Worm (Caenorhabditis elegans) whole organism, L4 larva: Measurements from ENCODE around the gene Y24D9A.6.

Experiments
- D1046.2 ChIP-seq: fragments of 200-800 bp; sonication (Bioruptor generic); IDR thresholded peaks from 2 replicates; pipeline ENCODE4 v1.3.6; 2022; ENCODE audit warnings: missing genetic modification characterization, missing compliant biosample characterization
- F10B5.3 ChIP-seq: sonication (generic microtip); optimal IDR thresholded peaks from 2 replicates; lab custom pipeline; 2016; ENCODE audit warnings: mild to moderate bottlenecking, missing genetic modification characterization, missing compliant biosample characterization
- F37D6.2 ChIP-seq: sonication (generic microtip); optimal IDR thresholded peaks from 2 replicates; lab custom pipeline; 2016; ENCODE audit warnings: mild to moderate bottlenecking, missing genetic modification characterization, missing compliant biosample characterization
- F49E8.2 ChIP-seq: sonication (generic microtip); optimal IDR thresholded peaks from 2 replicates; lab custom pipeline; 2016; ENCODE audit warnings: missing compliant biosample characterization, mild to moderate bottlenecking, missing genetic modification characterization, borderline replicate concordance
- Y48G9A.11 ChIP-seq: fragments of 200-800 bp; sonication (Bioruptor generic); IDR thresholded peaks from 2 replicates; pipeline ENCODE4 v1.3.6; 2022; ENCODE audit warnings: missing genetic modification reagents, missing genetic modification characterization, missing compliant biosample characterization
- aha-1 ChIP-seq: fragments of 150-350 bp; peaks from one replicate; lab custom pipeline; 2014; ENCODE audit warnings: missing biosample characterization, missing genetic modification characterization
- ama-1 ChIP-seq: fragments of 150-350 bp; optimal IDR thresholded peaks from 2 replicates; lab custom pipeline; 2014; ENCODE audit warnings: inconsistent platforms, mixed read lengths
- ceh-32 ChIP-seq: sonication (generic microtip); optimal IDR thresholded peaks from 2 replicates; lab custom pipeline; 2016; ENCODE audit warnings: mild to moderate bottlenecking, missing genetic modification characterization, missing compliant biosample characterization; ENCODE audit not compliant: poor library complexity
- ceh-62 ChIP-seq: sonication (generic microtip); optimal IDR thresholded peaks from 2 replicates; lab custom pipeline; 2017; ENCODE audit warnings: missing biosample characterization, missing genetic modification characterization
- ceh-82 ChIP-seq: sonication (generic microtip); optimal IDR thresholded peaks from 2 replicates; lab custom pipeline; 2017; ENCODE audit warnings: missing biosample characterization, missing genetic modification characterization
- ces-1 ChIP-seq: fragments of 150-350 bp; sonication (generic microtip); optimal IDR thresholded peaks from 4 replicates; lab custom pipeline; 2014; ENCODE audit warnings: missing biosample characterization, missing genetic modification reagents, missing genetic modification characterization
- dmd-6 ChIP-seq: fragments of 200-800 bp; sonication (Bioruptor generic); IDR thresholded peaks from 2 replicates; pipeline ENCODE4 v1.3.6; 2022; ENCODE audit warnings: missing genetic modification reagents, missing genetic modification characterization, missing compliant biosample characterization
- dve-1 ChIP-seq: sonication (generic microtip); optimal IDR thresholded peaks from 2 replicates; lab custom pipeline; 2017; ENCODE audit warnings: antibody characterized with exemption, mild to moderate bottlenecking, missing genetic modification characterization, missing compliant biosample characterization; ENCODE audit not compliant: insufficient read depth
- egl-43 ChIP-seq: fragments of 200-800 bp; sonication (Bioruptor generic); IDR thresholded peaks from 2 replicates; pipeline ENCODE4 v1.3.6; 2022; ENCODE audit warnings: missing genetic modification reagents, missing genetic modification characterization, missing compliant biosample characterization
- fos-1 ChIP-seq: fragments of 150-350 bp; optimal IDR thresholded peaks from 2 replicates; lab custom pipeline; 2014; ENCODE audit warnings: missing biosample characterization, missing genetic modification characterization
- gei-8 ChIP-seq: fragments of 200-800 bp; sonication (Bioruptor generic); optimal IDR thresholded peaks from 2 replicates; lab custom pipeline; 2018; ENCODE audit warnings: mild to moderate bottlenecking, missing genetic modification characterization, missing compliant biosample characterization
- hif-1 ChIP-seq, 2 experiments: sonication (generic microtip); optimal IDR thresholded peaks; 2 replicates each; lab custom pipeline; 2016 to 2017; ENCODE audit warnings: missing compliant biosample characterization in 2 of 2, missing genetic modification characterization in 2 of 2, missing genetic modification reagents in 2 of 2, missing genotype in 2 of 2, mild to moderate bottlenecking in 1 of 2
- jun-1 ChIP-seq: fragments of 150-350 bp; optimal IDR thresholded peaks from 2 replicates; lab custom pipeline; 2014; ENCODE audit warnings: missing biosample characterization, missing genetic modification reagents, missing genetic modification characterization
- lim-7 ChIP-seq: fragments of 200-800 bp; sonication (Bioruptor generic); IDR thresholded peaks from 2 replicates; pipeline ENCODE4 v1.3.6; 2022; ENCODE audit warnings: missing genetic modification characterization, missing compliant biosample characterization
- lin-15B ChIP-seq: fragments of 150-350 bp; sonication (generic microtip); optimal IDR thresholded peaks from 3 replicates; lab custom pipeline; 2014; ENCODE audit warnings: missing biosample characterization, missing genetic modification characterization
- lin-38 ChIP-seq: fragments of 200-800 bp; sonication (Bioruptor generic); IDR thresholded peaks from 2 replicates; pipeline ENCODE4 v1.3.6; 2022; ENCODE audit warnings: missing genetic modification reagents, missing genetic modification characterization, missing compliant biosample characterization
- madf-5 ChIP-seq, 2 experiments: fragments of 200-800 bp; sonication (Bioruptor generic); IDR thresholded peaks; 2 replicates each; pipeline ENCODE4 v1.3.6; 2022; ENCODE audit warnings: missing compliant biosample characterization in 2 of 2, missing genetic modification characterization in 2 of 2
- madf-9 ChIP-seq: fragments of 200-800 bp; sonication (Bioruptor generic); conservative IDR thresholded peaks from 2 replicates; pipeline ENCODE4 v1.3.6; 2022; ENCODE audit warnings: missing genetic modification reagents, missing genetic modification characterization, missing compliant biosample characterization
- mes-2 ChIP-seq: sonication (generic microtip); optimal IDR thresholded peaks from 2 replicates; lab custom pipeline; 2016; ENCODE audit warnings: missing genotype, mild to moderate bottlenecking, missing genetic modification characterization, missing compliant biosample characterization; ENCODE audit not compliant: poor library complexity, severe bottlenecking
- nhr-10 ChIP-seq: fragments of 150-350 bp; optimal IDR thresholded peaks from 2 replicates; lab custom pipeline; 2014; ENCODE audit warnings: missing biosample characterization, missing genetic modification characterization
- nhr-102 ChIP-seq: sonication (generic microtip); optimal IDR thresholded peaks from 2 replicates; lab custom pipeline; 2016; ENCODE audit warnings: mild to moderate bottlenecking, missing genetic modification characterization, moderate library complexity, missing compliant biosample characterization
- nhr-11 ChIP-seq: fragments of 150-350 bp; optimal IDR thresholded peaks from 2 replicates; lab custom pipeline; 2014; ENCODE audit warnings: missing biosample characterization, missing genetic modification characterization
- nhr-111 ChIP-seq: fragments of 200-800 bp; sonication (Bioruptor generic); optimal IDR thresholded peaks from 2 replicates; lab custom pipeline; 2018; ENCODE audit warnings: mild to moderate bottlenecking, missing genetic modification characterization, missing compliant biosample characterization
- nhr-6 ChIP-seq: fragments of 150-350 bp; optimal IDR thresholded peaks from 2 replicates; lab custom pipeline; 2014; ENCODE audit warnings: missing biosample characterization, missing genetic modification characterization
- nhr-77 ChIP-seq: fragments of 150-350 bp; optimal IDR thresholded peaks from 2 replicates; lab custom pipeline; 2014; ENCODE audit warnings: missing biosample characterization, missing genetic modification characterization
- pha-4 ChIP-seq, 2 experiments: fragments of 150-350 bp in 1 of 2; fragments of 200-800 bp in 1 of 2; sonication (Bioruptor generic) in 1 of 2; IDR thresholded peaks in 1 of 2; optimal IDR thresholded peaks in 1 of 2; 2 replicates each; pipeline versions ENCODE4 v1.3.6 to Lab custom; 2014 to 2022; ENCODE audit warnings: missing genetic modification characterization in 2 of 2, missing genetic modification reagents in 2 of 2, missing biosample characterization in 1 of 2, missing compliant biosample characterization in 1 of 2
- pqm-1 ChIP-seq: sonication (generic microtip); optimal IDR thresholded peaks from 2 replicates; lab custom pipeline; 2017; ENCODE audit warnings: missing biosample characterization, missing genetic modification characterization
- sdz-12 ChIP-seq: fragments of 200-800 bp; sonication (Bioruptor generic); optimal IDR thresholded peaks from 2 replicates; lab custom pipeline; 2018; ENCODE audit warnings: mild to moderate bottlenecking, missing genetic modification characterization, missing compliant biosample characterization
- snpc-1.2 ChIP-seq: fragments of 200-800 bp; sonication (Bioruptor generic); IDR thresholded peaks from 2 replicates; pipeline ENCODE4 v1.3.6; 2022; ENCODE audit warnings: missing genetic modification reagents, missing genetic modification characterization, missing compliant biosample characterization
- unc-130 ChIP-seq: sonication (generic microtip); optimal IDR thresholded peaks from 2 replicates; lab custom pipeline; 2016; ENCODE audit warnings: missing genetic modification reagents, missing genetic modification characterization, missing compliant biosample characterization
- vab-7 ChIP-seq: fragments of 200-800 bp; sonication (Bioruptor generic); IDR thresholded peaks from 2 replicates; pipeline ENCODE4 v1.3.6; 2022; ENCODE audit warnings: missing genetic modification reagents, missing genetic modification characterization, missing compliant biosample characterization

The Y24D9A.6 gene

DNA sequence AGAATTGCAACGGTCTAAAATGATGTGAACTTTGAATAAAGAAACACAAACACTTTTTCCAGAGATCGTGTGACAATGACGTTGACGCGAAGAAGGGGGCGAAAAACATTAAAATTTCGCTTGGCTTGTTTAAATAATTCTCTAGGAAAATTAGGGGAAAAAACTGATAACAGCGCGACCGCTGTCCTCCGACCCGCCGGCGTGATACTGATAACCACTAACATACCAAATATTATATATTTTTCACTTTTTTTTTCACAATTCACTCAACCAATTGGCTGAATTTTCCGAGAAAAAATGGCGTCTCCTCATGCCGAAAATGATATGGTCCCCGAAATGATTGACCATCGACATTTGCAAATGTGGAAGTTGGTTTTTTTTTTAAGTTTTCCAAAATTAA lies 49.6 kb upstream of the Y24D9A.6 start (continued):
- TF ChIP-seq lim-7 (GFP tag; lab: Robert Waterston, UW) (0 out of 2 replicates have a peak, but pooled peaks have one; percentile 46), sdz-12 (GFP tag; lab: Kevin White, UChicago) (no peak), dmd-6 (GFP tag; lab: Robert Waterston, UW) (peak; percentile 56; the same call in 1 of the 2 replicates), Y48G9A.11 (GFP tag; lab: Robert Waterston, UW) (peak; percentile 44; the same call in 1 of the 2 replicates), snpc-1.2 (GFP tag; lab: Robert Waterston, UW) (peak; percentile 27; the same call in 1 of the 2 replicates), ama-1 (lab: Kevin White, UChicago) (peak; percentile 87)

DNA sequence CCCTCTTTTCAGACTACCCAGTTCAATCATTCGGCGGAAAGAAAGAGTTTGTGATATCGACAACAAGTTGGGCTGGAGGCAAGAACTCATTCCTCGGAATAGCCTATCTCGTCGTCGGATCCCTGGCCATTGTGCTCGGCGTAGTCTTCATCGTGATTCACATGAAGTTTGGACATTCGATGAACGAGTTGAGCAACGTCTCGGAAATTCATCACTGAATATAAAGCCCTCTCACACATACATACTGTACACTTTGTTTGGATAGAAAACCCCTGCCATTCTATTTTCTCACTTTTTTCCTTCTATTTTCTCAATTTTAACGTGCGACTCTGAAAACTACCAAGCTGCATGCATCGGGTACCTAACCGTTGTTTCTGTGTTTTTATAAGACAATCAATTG lies 49.2 kb upstream of the Y24D9A.6 start, which contains the start of gene R08C7.12:
R08C7.12 (plus strand) TSS at position 301 of the 400 bp plus-strand sequence.
- TF ChIP-seq aha-1 (tag; lab: Kevin White, UChicago) = peak; percentile 8
- TF ChIP-seq lin-15B (tag; lab: Kevin White, UChicago) = no peak

DNA sequence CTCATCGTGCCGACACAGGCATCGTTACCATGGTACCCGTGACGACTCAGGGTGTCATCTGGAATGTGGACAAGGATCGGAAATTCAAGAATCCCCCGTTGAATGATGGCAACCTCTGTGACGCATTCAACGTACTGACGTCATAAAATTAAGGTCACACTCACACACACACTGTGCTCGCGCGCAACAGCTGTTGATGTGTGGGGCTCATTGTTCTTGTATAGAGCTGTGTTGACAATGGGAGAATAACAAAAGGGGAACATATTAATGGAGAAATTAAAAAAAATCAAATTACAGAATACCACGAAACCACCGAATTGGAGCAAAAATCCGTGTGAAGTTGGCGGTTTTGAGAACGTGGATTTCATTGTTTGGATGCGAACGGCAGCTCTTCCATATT lies 48.1 kb upstream of the Y24D9A.6 start:
- TF ChIP-seq nhr-77 (no peak), mes-2 (tag; lab: Kevin White, UChicago) (peak; percentile 15), lin-15B (tag; lab: Kevin White, UChicago) (no peak), pqm-1 (tag; lab: Kevin White, UChicago) (no peak), jun-1 (tag; lab: Kevin White, UChicago) (no peak), F10B5.3 (tag; lab: Kevin White, UChicago) (no peak)
- TF ChIP-seq, all 104 proteins: peak for 1

DNA sequence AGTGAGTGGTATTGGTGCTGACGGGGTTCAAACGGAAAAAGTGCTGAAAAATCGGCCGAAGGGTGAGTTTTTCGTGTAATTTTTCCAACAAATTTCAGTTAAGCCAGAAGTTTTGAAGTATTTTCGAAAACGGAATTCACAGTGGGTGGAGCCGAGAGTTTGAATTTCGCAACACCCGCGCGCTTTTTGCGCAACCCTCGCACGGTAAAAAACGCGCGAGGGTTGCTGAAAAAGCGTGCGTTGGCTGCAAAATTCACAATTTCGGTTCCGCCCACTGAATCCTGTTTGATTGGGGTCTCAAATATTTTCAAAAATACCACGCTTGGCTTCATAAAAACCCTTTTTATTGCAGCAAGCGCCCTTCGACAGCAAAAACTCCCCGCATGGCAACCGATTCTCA lies 47.2 kb upstream of the Y24D9A.6 start:
- peak; percentile 63 for TF ChIP-seq snpc-1.2 (GFP tag; lab: Robert Waterston, UW)
- TF ChIP-seq gei-8 (GFP tag; lab: Kevin White, UChicago) = no peak
- TF ChIP-seq D1046.2 (GFP tag; lab: Robert Waterston, UW) = 0 out of 2 replicates have a peak, but pooled peaks have one; percentile 30
- TF ChIP-seq unc-130 = peak; percentile 31
- TF ChIP-seq lin-38 (GFP tag; lab: Robert Waterston, UW) = peak; percentile 41
- TF ChIP-seq ceh-62 = no peak
- TF ChIP-seq nhr-102 (tag; lab: Kevin White, UChicago) = no peak
- 0 out of 2 replicates have a peak, but pooled peaks have one; percentile 55 for TF ChIP-seq egl-43 (GFP tag; lab: Robert Waterston, UW)

DNA sequence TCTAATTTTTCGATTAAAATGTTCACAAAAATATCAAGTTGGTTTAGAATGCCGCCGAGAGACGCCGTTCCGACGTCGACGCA lies 46.9 kb upstream of the Y24D9A.6 start, which contains the start of gene chat-1:
chat-1 (plus strand) TSS at position 48 of the 83 bp plus-strand sequence.
- TF ChIP-seq ceh-62 (no peak), nhr-111 (GFP tag; lab: Kevin White, UChicago) (no peak), hif-1 (tag; optimal IDR thresholded peaks at IDR 0.05; lab: Kevin White, UChicago) (no peak), vab-7 (GFP tag; lab: Robert Waterston, UW) (no peak), madf-5 (GFP tag; IDR thresholded peaks at IDR 0.05; lab: Robert Waterston, UW) (no peak), ces-1 (GFP tag; lab: Kevin White, UChicago) (no peak), dmd-6 (GFP tag; lab: Robert Waterston, UW) (no peak), nhr-6 (tag; lab: Kevin White, UChicago) (no peak), F49E8.2 (no peak), ceh-32 (tag; lab: Kevin White, UChicago) (no peak), ceh-82 (tag; lab: Kevin White, UChicago) (no peak), madf-9 (no peak), pha-4 (GFP tag; IDR thresholded peaks at IDR 0.05; lab: Robert Waterston, UW) (no peak), pha-4 (tag; optimal IDR thresholded peaks at IDR 0.05; lab: Kevin White, UChicago) (no peak), F37D6.2 (tag; lab: Kevin White, UChicago) (no peak), nhr-10 (tag; lab: Kevin White, UChicago) (no peak), dve-1 (tag; lab: Kevin White, UChicago) (no peak), fos-1 (tag; lab: Kevin White, UChicago) (no peak), nhr-11 (tag; lab: Kevin White, UChicago) (no peak)
- TF ChIP-seq, all 104 proteins: peak for 0
